Fruit fly (Drosophila melanogaster): ENCODE measurements around the gene p38a.

p38a gene

dm6 chr3R:24163556-24164022 lies 11.5 kb upstream of the p38a start, which contains the start of gene Apc2 (continued):
- TF ChIP-seq CG15479 (GFP tag; optimal IDR thresholded peaks at IDR 0.05), result no peak
- TF ChIP-seq CG12155 (GFP tag; optimal IDR thresholded peaks at IDR 0.05), result peak; percentile 32
- peak; percentile 41 for TF ChIP-seq CG13296 (GFP tag; optimal IDR thresholded peaks at IDR 0.05)
- TF ChIP-seq Atf-2 (GFP tag; optimal IDR thresholded peaks at IDR 0.05), result no peak
- TF ChIP-seq CG15696 (tag; optimal IDR thresholded peaks at IDR 0.05), result peak; percentile 61
- 0 out of 3 replicates have a peak, but pooled peaks have one; percentile 8 for TF ChIP-seq gce (GFP tag; IDR thresholded peaks at IDR 0.05)
- peak; percentile 85 for TF ChIP-seq CG8290 (GFP tag; optimal IDR thresholded peaks at IDR 0.05)
- TF ChIP-seq CG8290 (tag; optimal IDR thresholded peaks at IDR 0.05), result peak in 1 of 2 experiments; percentile 78
- no peak for TF ChIP-seq Usf (GFP tag; optimal IDR thresholded peaks at IDR 0.05)
- peak; percentile 64 for TF ChIP-seq dmrt11E (tag; optimal IDR thresholded peaks at IDR 0.05)
- TF ChIP-seq pho (GFP tag; optimal IDR thresholded peaks at IDR 0.05), result peak; percentile 2
- TF ChIP-seq CG5180 (GFP tag; optimal IDR thresholded peaks at IDR 0.05), result no peak
- peak; percentile 55 for TF ChIP-seq CG30020 (tag; optimal IDR thresholded peaks at IDR 0.05)
- TF ChIP-seq gsb (GFP tag; IDR thresholded peaks at IDR 0.05), result no peak
- TF ChIP-seq CG6254 (GFP tag; optimal IDR thresholded peaks at IDR 0.05), result no peak
- peak; percentile 62 for TF ChIP-seq CG10979 (tag; optimal IDR thresholded peaks at IDR 0.05)
- no peak for TF ChIP-seq CG9609 (GFP tag; optimal IDR thresholded peaks at IDR 0.05)
- no peak for TF ChIP-seq CG8944 (GFP tag; optimal IDR thresholded peaks at IDR 0.05)
- TF ChIP-seq repo (GFP tag; optimal IDR thresholded peaks at IDR 0.05), result no peak
- TF ChIP-seq CG13775 (GFP tag; optimal IDR thresholded peaks at IDR 0.05), result peak; percentile 65
- no peak for TF ChIP-seq nau (GFP tag; optimal IDR thresholded peaks at IDR 0.05)
- peak; percentile 46 for TF ChIP-seq tap (tag; optimal IDR thresholded peaks at IDR 0.05)
- TF ChIP-seq ttk (GFP tag; IDR thresholded peaks at IDR 0.05), result peak; percentile 64
- no peak for TF ChIP-seq odd (GFP tag; optimal IDR thresholded peaks at IDR 0.05)
- peak; percentile 46; the same call in 1 of the 3 replicates for TF ChIP-seq knrl (GFP tag; IDR thresholded peaks at IDR 0.05; ENCODE audit: partially characterized antibody)
- TF ChIP-seq CG4404 (GFP tag; IDR thresholded peaks at IDR 0.05), result peak; percentile 56
- TF ChIP-seq Adf1 (GFP tag; IDR thresholded peaks at IDR 0.05), result no peak
- TF ChIP-seq cad (GFP tag; optimal IDR thresholded peaks at IDR 0.05), result no peak
- peak; percentile 51 for TF ChIP-seq CG1233 (GFP tag; optimal IDR thresholded peaks at IDR 0.05)
- TF ChIP-seq CG30403 (GFP tag; optimal IDR thresholded peaks at IDR 0.05), result peak; percentile 72
- TF ChIP-seq usp (GFP tag; optimal IDR thresholded peaks at IDR 0.05), result no peak
- TF ChIP-seq CG13624 (GFP tag; optimal IDR thresholded peaks at IDR 0.05), result no peak
- TF ChIP-seq MTF-1 (GFP tag; optimal IDR thresholded peaks at IDR 0.05; ENCODE audit: borderline replicate concordance), result no peak
- TF ChIP-seq CG3847 (GFP tag; IDR thresholded peaks at IDR 0.05), result no peak
- peak; percentile 77 for TF ChIP-seq nmo (GFP tag; optimal IDR thresholded peaks at IDR 0.05)
- TF ChIP-seq pnt (GFP tag; optimal IDR thresholded peaks at IDR 0.05), result no peak
- TF ChIP-seq ham (GFP tag; IDR thresholded peaks at IDR 0.05), result no peak
- peak; percentile 49 for TF ChIP-seq CG10654 (GFP tag; optimal IDR thresholded peaks at IDR 0.05)
- TF ChIP-seq caup (GFP tag; optimal IDR thresholded peaks at IDR 0.05; ENCODE audit: severe bottlenecking), result peak; percentile 43
- peak; percentile 73 for TF ChIP-seq trem (tag; optimal IDR thresholded peaks at IDR 0.05)
- no peak for TF ChIP-seq CG9797 (GFP tag; optimal IDR thresholded peaks at IDR 0.05)
- peak; percentile 54 for TF ChIP-seq klu (GFP tag; IDR thresholded peaks at IDR 0.05)
- no peak for TF ChIP-seq bowl (GFP tag; IDR thresholded peaks at IDR 0.05)
- peak; percentile 35; the same call in 1 of the 2 replicates for TF ChIP-seq CG32772 (GFP tag; IDR thresholded peaks at IDR 0.05)
- peak; percentile 80 for TF ChIP-seq CoRest (tag; optimal IDR thresholded peaks at IDR 0.05)
- TF ChIP-seq Gug (GFP tag; IDR thresholded peaks at IDR 0.05), result 0 out of 4 replicates have a peak, but pooled peaks have one; percentile 12
- TF ChIP-seq kay (GFP tag; optimal IDR thresholded peaks at IDR 0.05), result no peak
- no peak for TF ChIP-seq CG6175 (GFP tag; IDR thresholded peaks at IDR 0.05)
- no peak for TF ChIP-seq Optix (GFP tag; IDR thresholded peaks at IDR 0.05)
- TF ChIP-seq luna (GFP tag; optimal IDR thresholded peaks at IDR 0.05), result no peak
- no peak for TF ChIP-seq CG11398 (GFP tag; optimal IDR thresholded peaks at IDR 0.05)
- TF ChIP-seq fd64A (GFP tag; optimal IDR thresholded peaks at IDR 0.05), result no peak
